Worm (Caenorhabditis elegans): Measurements from ENCODE around the gene C25A8.1.

C25A8.1 gene

DNA sequence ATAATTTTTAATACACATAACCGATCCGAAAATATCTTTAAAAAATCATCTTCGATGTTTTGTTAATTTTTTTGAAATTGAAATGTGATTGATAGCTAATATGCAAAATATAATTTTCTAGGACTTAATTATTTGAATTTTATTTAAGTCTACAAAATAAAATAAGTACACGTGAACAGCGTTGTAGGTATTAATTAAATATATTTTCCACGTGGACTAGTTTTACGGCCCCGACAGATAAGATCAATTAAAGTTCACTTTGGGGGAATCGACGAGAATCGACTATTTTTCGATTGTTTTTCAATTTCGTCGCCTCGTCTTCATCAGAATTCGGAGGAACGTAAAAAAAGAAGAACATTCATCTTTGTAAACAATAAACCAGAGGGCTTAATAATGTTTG, 11.7 kb upstream of the C25A8.1 start, which contains the start of gene C25A8.5:
Gene C25A8.5, plus strand, starts transcription at position 301 of the 400 bp plus-strand sequence.
- TF ChIP-seq dao-5 (tag; optimal IDR thresholded peaks at IDR 0.05) (no peak), W03F9.2 (tag; optimal IDR thresholded peaks at IDR 0.05) (no peak), him-1 (tag; optimal IDR thresholded peaks at IDR 0.05) (no peak)

DNA sequence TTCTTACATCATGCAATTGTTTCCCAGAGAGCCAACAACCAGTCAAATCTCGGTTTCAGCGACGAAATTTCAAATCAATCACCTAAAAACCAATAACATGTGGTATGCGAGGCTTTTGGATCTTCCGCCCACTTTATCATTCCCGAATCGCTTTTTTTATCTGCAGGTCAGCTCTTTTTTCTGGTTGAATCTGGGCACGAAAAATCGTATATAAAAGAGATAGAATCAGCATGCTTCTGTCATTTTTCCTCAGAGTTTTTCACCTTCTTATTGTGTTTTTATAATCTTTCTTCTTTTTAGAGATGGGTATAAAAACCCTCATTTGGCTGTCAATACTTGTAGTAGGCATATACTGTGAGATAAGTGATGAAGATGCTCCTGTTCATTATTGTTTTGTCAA, 7.6 kb upstream of the C25A8.1 start, which contains the start of gene cht-3:
Gene cht-3, plus strand, starts transcription at position 301 of the 400 bp plus-strand sequence.
- TF ChIP-seq him-1 (tag; optimal IDR thresholded peaks at IDR 0.05): no peak
- TF ChIP-seq W03F9.2 (tag; optimal IDR thresholded peaks at IDR 0.05): no peak
- TF ChIP-seq dao-5 (tag; optimal IDR thresholded peaks at IDR 0.05): no peak

DNA sequence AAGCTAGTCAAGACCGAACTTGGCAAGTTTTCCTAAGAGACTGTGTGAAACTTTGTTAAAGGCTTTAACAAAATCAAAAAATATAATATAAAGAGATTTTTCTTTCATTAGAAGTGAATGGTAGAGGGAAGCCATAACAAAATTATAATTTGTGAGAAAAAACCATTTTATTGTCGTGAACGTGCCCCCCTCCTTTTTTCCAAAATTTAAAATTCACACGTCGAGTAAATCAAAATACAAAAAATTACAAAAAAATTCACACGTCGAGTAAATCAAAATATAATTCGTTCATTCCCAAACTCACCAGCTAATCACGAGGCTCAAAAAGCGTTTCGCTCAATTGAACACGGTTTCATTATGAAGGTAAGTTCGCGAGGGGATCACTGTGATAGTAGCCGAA, 1.4 kb upstream of the C25A8.1 start, which contains the start of gene C25A8.2:
Gene C25A8.2, plus strand, starts transcription at position 301 of the 400 bp plus-strand sequence.
- TF ChIP-seq dao-5 (tag; optimal IDR thresholded peaks at IDR 0.05) (no peak), him-1 (tag; optimal IDR thresholded peaks at IDR 0.05) (no peak), W03F9.2 (tag; optimal IDR thresholded peaks at IDR 0.05) (no peak)

DNA sequence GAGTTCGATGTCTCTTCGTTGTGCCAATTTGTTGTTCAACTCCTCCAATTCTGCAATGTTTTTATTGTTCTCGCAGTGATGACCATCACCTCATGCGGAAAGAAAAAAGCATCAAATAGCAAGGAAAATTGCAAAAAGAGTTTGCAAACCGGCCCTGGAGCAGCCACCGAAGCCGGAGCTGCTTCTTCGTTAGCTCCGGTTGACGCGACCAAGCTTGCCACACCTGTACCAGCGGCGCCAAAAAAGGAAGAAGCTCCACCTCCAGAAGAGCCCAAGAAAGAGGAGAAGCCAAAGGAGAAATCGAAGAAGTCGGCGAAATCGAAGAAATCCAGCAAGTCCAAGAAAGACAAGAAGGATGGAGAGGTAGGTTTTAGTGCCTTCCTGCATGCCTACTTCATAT, 740 bp upstream of the C25A8.1 start:
- TF ChIP-seq dao-5 (tag; optimal IDR thresholded peaks at IDR 0.05): no peak
- no peak for TF ChIP-seq W03F9.2 (tag; optimal IDR thresholded peaks at IDR 0.05)
- no peak for TF ChIP-seq him-1 (tag; optimal IDR thresholded peaks at IDR 0.05)

DNA sequence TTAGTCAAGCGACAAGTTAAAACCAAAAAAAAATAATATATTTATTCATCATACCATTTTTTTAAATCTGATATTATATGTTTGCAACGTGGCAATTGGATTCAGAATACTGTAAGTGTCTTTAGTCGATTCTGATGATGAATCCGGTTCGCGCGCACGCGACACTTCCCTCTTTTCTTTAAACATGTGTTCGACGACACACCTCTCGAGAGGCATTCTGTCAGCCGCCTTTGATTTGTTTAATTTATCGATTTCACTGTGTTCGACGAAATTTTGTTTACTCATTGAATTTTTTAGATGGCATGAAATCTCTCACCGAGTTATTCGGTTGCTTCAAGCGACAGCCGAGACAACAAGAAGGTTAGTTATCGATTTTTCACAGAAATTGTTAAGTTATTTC, 793 bp downstream of the C25A8.1 start, which contains the start of gene trxr-1:
Gene trxr-1, plus strand, starts transcription at position 227 of the 400 bp plus-strand sequence.
- TF ChIP-seq him-1 (tag; optimal IDR thresholded peaks at IDR 0.05) (no peak), W03F9.2 (tag; optimal IDR thresholded peaks at IDR 0.05) (no peak), dao-5 (tag; optimal IDR thresholded peaks at IDR 0.05) (no peak)

DNA sequence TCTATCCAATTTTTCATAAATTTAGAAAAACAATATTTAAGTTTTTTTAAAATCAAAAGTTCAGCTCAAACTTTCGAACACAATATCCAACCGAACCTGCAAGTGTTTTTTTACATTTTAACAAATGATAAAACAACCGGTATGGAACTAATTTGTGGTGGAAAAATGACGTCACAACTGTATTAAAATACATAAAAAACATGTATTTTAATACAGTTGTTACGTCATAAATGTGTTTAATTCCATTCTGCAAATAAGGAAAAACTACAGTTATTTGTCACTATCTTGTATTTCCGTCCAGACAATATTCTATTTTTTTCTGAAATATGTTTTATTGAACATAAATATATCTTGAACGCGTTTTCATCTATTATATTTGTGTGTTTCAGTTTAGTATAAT, 1.3 kb downstream of the C25A8.1 start:
- TF ChIP-seq W03F9.2 (tag; optimal IDR thresholded peaks at IDR 0.05) (no peak), him-1 (tag; optimal IDR thresholded peaks at IDR 0.05) (no peak), dao-5 (tag; optimal IDR thresholded peaks at IDR 0.05) (no peak)

DNA sequence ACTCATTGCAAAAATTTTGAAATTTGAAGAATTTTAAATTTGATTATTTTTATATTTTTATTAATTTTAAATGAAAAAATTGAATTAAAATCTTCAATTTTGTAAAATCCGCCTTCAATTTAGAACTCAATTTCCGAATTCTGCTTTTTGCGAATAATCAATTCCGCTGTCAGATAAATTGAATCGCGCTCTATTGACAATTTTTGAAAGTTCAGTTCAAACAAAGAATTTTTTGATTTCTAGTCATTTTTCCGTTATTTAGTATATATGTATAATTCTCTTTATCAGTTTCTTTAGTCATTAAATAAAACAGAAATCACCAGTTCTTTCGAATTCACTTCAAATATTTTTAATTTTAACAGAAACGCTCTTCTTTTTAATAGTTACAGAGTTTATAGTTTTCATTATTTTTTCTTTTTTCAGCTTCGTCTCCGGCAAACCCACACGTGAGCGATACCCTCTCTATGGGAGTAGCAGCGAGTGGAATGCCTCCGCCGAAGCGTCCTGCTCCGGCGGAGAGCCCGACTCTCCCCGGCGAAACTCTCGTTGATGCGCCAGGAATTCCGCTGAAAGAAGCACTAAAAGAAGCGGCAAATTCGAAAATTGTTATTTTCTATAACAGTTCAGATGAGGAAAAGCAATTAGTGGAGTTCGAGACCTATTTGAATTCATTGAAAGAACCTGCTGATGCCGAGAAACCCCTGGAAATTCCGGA, 2.0 kb downstream of the C25A8.1 start:
- TF ChIP-seq him-1 (tag; optimal IDR thresholded peaks at IDR 0.05) (no peak), W03F9.2 (tag; optimal IDR thresholded peaks at IDR 0.05) (peak; percentile 38)

DNA sequence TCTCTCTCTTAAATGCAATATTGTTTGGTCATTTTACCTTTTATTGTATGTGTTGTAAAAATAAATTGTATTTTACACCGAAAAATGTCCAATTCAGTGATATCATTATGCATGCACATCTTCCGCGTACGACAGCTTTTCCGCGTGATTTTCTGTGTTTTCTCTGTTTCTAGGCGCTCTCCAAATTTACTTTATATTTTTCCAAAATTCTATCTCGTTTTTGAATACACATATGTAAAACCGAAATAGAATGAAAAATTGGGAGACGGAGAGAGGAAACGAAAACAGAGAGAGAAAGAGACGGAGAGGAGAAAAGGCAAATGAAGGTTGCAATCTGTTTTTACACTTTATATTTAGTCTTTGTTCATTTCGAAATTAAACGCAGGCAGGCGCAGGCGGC, 5.6 kb downstream of the C25A8.1 start:
- TF ChIP-seq him-1 (tag; optimal IDR thresholded peaks at IDR 0.05): no peak
- no peak for TF ChIP-seq W03F9.2 (tag; optimal IDR thresholded peaks at IDR 0.05)
- TF ChIP-seq dao-5 (tag; optimal IDR thresholded peaks at IDR 0.05): no peak

DNA sequence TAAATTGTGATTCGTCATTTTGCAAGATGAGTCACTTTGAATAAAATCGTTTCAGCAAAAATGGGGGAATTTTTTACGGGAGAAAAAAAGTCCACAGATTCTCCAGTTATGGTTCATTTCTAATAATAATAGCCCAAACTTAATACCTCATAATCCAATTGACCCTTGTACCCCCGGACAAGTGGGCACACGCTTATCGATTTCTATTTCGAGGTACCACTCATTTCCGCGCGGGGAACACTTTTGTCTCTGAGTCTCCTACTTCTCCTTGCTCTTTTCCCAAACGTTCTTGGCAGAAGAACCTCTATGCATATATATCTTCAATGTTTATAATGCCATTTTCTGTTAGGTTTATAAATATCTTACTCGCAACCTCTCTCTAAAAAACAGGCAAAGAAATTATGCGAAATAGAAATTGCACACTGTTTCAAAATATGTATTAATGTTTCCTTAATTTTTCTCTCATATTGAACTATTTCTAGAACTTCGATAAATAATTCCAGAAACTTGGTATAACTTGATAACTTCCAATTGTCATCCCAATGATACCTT, 6.3 kb downstream of the C25A8.1 start, which contains the start of gene gldi-4:
Gene gldi-4, plus strand, starts transcription at position 502 of the 552 bp plus-strand sequence.
- TF ChIP-seq him-1 (tag; optimal IDR thresholded peaks at IDR 0.05) (no peak), dao-5 (tag; optimal IDR thresholded peaks at IDR 0.05) (no peak), W03F9.2 (tag; optimal IDR thresholded peaks at IDR 0.05) (no peak)

DNA sequence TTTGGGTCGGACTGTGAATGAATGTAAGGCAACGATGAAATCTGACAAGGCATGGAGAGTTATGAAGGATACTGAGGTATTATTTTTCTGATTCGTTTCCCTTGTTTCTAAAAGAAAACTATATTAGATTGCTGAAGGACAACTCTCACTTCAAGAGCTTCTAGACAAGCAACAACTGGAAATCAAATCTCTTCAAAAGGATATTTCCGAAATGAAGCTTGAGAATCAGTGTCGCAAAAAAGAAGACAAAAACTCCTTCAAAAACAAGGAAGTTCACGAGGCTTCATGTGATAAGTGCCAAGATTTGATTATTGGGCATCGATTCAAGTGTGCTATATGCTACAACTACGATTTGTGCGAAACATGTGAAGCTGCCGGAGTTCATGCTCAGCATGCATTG, 7.7 kb downstream of the C25A8.1 start:
- TF ChIP-seq W03F9.2 (tag; optimal IDR thresholded peaks at IDR 0.05): no peak
- no peak for TF ChIP-seq him-1 (tag; optimal IDR thresholded peaks at IDR 0.05)
- no peak for TF ChIP-seq dao-5 (tag; optimal IDR thresholded peaks at IDR 0.05)

DNA sequence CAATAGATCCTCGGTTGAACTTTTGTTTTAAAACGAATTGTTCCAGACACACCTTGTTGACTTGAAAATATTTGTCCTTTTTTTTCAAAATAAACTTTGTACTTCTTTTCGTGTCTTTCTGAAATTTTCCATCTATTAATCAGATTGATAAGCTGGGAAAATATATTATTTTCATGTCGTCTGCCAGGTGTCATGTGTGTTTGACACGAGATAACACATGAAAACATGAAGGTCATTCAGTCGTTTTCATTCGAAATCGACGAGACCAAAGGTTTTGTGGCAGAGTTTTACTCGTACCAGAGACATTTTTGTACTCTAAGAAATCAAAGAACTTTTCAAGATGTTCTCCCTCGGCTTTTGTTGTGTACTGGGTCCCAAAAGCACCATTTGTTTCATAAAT, 9.7 kb downstream of the C25A8.1 start:
- TF ChIP-seq him-1 (tag; optimal IDR thresholded peaks at IDR 0.05): no peak
- TF ChIP-seq W03F9.2 (tag; optimal IDR thresholded peaks at IDR 0.05): no peak
- no peak for TF ChIP-seq dao-5 (tag; optimal IDR thresholded peaks at IDR 0.05)

DNA sequence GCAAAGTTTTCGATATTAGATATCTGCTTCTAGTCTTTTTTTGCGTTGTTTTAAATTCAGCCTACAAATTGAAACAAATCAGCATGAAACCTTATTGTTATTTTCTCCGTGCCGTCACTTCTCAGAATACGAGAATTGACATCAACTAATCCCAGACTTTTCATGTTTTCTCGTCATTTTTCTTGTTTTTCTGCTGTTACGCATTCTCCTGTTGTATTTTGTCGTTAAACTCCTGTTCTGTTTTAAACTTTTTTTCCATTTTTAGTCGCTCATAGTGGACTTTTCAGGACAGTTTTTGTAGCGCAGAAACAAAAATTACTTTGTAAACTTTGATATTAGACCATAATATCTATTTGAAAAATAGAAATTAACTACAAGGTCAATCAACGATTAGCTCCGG, 11.3 kb downstream of the C25A8.1 start:
- TF ChIP-seq W03F9.2 (tag; optimal IDR thresholded peaks at IDR 0.05) (no peak), him-1 (tag; optimal IDR thresholded peaks at IDR 0.05) (no peak)

DNA sequence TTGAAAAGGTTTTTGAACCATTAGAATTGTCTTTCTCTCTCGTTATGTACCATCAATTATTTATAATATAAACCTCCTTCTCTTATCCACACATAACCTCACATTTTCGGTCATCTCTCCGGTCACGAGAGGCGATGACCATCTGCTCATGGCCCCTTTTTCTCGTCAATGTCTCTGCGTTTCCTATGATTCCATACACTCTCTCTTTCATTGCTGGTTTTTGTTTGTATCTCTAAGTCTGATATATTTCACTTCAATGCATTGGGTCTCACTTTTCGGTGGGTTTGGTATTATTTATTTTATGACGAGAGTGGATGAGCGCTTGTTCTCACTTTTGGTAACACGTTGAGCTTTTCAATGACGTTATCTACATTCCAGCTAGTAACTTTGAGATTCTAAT, 12.1 kb downstream of the C25A8.1 start:
- peak; percentile 55 for TF ChIP-seq W03F9.2 (tag; optimal IDR thresholded peaks at IDR 0.05)
- TF ChIP-seq him-1 (tag; optimal IDR thresholded peaks at IDR 0.05): no peak
- no peak for TF ChIP-seq dao-5 (tag; optimal IDR thresholded peaks at IDR 0.05)

DNA sequence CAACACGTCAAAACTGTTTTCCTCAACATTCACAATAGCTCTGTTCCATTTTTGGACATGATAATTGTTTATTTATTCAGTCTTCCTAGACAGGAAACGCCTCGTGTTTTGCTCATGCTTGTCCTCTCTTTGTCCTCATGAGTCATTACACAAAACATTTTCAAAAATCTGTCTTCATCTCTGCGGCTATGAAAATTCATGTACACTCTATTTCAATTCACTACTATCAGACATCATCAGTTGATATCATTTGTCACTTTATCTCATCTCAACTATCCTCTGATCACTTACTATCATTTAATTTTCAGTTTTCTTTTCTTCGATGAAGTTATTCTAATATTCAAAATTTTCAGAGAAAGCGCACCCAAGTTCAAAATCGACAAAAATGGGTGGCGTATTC, 12.9 kb downstream of the C25A8.1 start, which contains the start of gene adah-1:
Gene adah-1, plus strand, starts transcription at position 354 of the 400 bp plus-strand sequence.
- no peak for TF ChIP-seq dao-5 (tag; optimal IDR thresholded peaks at IDR 0.05)
- TF ChIP-seq him-1 (tag; optimal IDR thresholded peaks at IDR 0.05): no peak
- TF ChIP-seq W03F9.2 (tag; optimal IDR thresholded peaks at IDR 0.05): no peak
